Fruit fly (Drosophila melanogaster) S2 (cell line): ENCODE measurements around the gene CG32983.

Experiments
- CG8478 ChIP-seq: fragments of >200 bp; optimal IDR thresholded peaks from 2 replicates; lab custom pipeline; 2018
- CTCF ChIP-seq, 2 experiments: fragments of >200 bp; optimal IDR thresholded peaks; 2 replicates each; lab custom pipeline; 2018

dm6 chr2L:8842262-8842561, 23.4 kb upstream of the CG32983 start:
- no peak for TF ChIP-seq CG8478 (lab: Kevin White, UChicago)
- no peak for TF ChIP-seq CTCF (optimal IDR thresholded peaks at IDR 0.05; lab: Kevin White, UChicago)
